Worm (Caenorhabditis elegans) whole organism, late embryonic: Measurements from ENCODE around the gene fbxb-60.

Experiments used
- che-1 ChIP-seq: sonication (generic microtip); optimal IDR thresholded peaks from 2 replicates; lab custom pipeline; 2016; ENCODE audit warnings: mild to moderate bottlenecking, missing genetic modification characterization, missing compliant biosample characterization
- dmd-4 ChIP-seq: sonication (generic microtip); optimal IDR thresholded peaks from 2 replicates; lab custom pipeline; 2016; ENCODE audit warnings: borderline replicate concordance, missing genetic modification characterization, missing compliant biosample characterization
- dve-1 ChIP-seq: sonication (generic microtip); optimal IDR thresholded peaks from 2 replicates; lab custom pipeline; 2017; ENCODE audit warnings: antibody characterized with exemption, mild to moderate bottlenecking, missing genetic modification characterization, missing compliant biosample characterization
- pag-3 ChIP-seq: sonication (generic microtip); optimal IDR thresholded peaks from 2 replicates; lab custom pipeline; 2016; ENCODE audit warnings: missing compliant biosample characterization, missing genetic modification characterization, borderline replicate concordance
- pat-9 ChIP-seq: fragments of 200-800 bp; sonication (Bioruptor generic); optimal IDR thresholded peaks from 2 replicates; lab custom pipeline; 2018; ENCODE audit warnings: mild to moderate bottlenecking, missing genetic modification characterization, moderate library complexity, missing compliant biosample characterization
- pha-2 ChIP-seq: sonication (generic microtip); optimal IDR thresholded peaks from 2 replicates; lab custom pipeline; 2017; ENCODE audit warnings: mild to moderate bottlenecking, missing genetic modification characterization, missing compliant biosample characterization

- TF ChIP-seq pha-2 (tag; lab: Kevin White, UChicago) (no peak), pag-3 (tag; lab: Kevin White, UChicago) (no peak), pat-9 (tag; lab: Kevin White, UChicago) (no peak), che-1 (tag; lab: Kevin White, UChicago) (no peak), dmd-4 (tag; lab: Kevin White, UChicago) (no peak), dve-1 (tag; lab: Kevin White, UChicago) (no peak)
Measured at ce11 chrV:19320385-19320784, 22.8 kb downstream of the fbxb-60 start, which contains the start of gene sdz-6.
